Fruit fly (Drosophila melanogaster) whole organism, embryonic: ENCODE measurements around the gene CG43389.

Experiments used
- Blimp-1 ChIP-seq: fragments of 200-800 bp; sonication (Bioruptor generic); optimal IDR thresholded peaks from 3 replicates; lab custom pipeline; 2018; ENCODE audit warnings: missing biosample characterization, missing genetic modification characterization, mild to moderate bottlenecking, moderate library complexity, missing genetic modification reagents
- CG10654 ChIP-seq: fragments of 200-800 bp; sonication (Bioruptor generic); optimal IDR thresholded peaks from 2 replicates; lab custom pipeline; 2016; ENCODE audit warnings: missing biosample characterization, missing genetic modification characterization
- CG11093 ChIP-seq: fragments of 200-800 bp; sonication (Bioruptor generic); IDR thresholded peaks from 3 replicates; pipeline ENCODE4 v1.3.6; 2022; ENCODE audit warnings: missing biosample characterization, missing genetic modification characterization
- CG11398 ChIP-seq: fragments of 200-800 bp; sonication (Bioruptor generic); optimal IDR thresholded peaks from 2 replicates; lab custom pipeline; 2016; ENCODE audit warnings: missing biosample characterization, missing genetic modification characterization
- CG11723 ChIP-seq: fragments of 200-800 bp; sonication (Bioruptor generic); optimal IDR thresholded peaks from 2 replicates; lab custom pipeline; 2017; ENCODE audit warnings: missing biosample characterization, mild to moderate bottlenecking, missing genetic modification characterization
- CG14965 ChIP-seq: fragments of 200-800 bp; sonication (Bioruptor generic); optimal IDR thresholded peaks from 2 replicates; lab custom pipeline; 2016; ENCODE audit warnings: missing biosample characterization, missing genetic modification characterization, borderline replicate concordance
- CG16779 ChIP-seq: fragments of 200-800 bp; sonication (Bioruptor generic); IDR thresholded peaks from 2 replicates; pipeline ENCODE4 v1.3.6; 2022; ENCODE audit warnings: missing biosample characterization, missing genetic modification characterization
- CG18011 ChIP-seq: fragments of 200-800 bp; sonication (Bioruptor generic); optimal IDR thresholded peaks from 2 replicates; lab custom pipeline; 2017; ENCODE audit warnings: missing biosample characterization, missing genetic modification characterization, mild to moderate bottlenecking, moderate library complexity, missing genotype
- CG18262 ChIP-seq: fragments of 200-800 bp; optimal IDR thresholded peaks from 3 replicates; lab custom pipeline; 2019; ENCODE audit warnings: missing biosample characterization, mild to moderate bottlenecking, missing genetic modification characterization, moderate library complexity
- CG2116 ChIP-seq: fragments of 200-800 bp; sonication (Bioruptor generic); optimal IDR thresholded peaks from 3 replicates; lab custom pipeline; 2018; ENCODE audit warnings: missing biosample characterization, mild to moderate bottlenecking, missing genetic modification characterization
- CG2199 ChIP-seq: fragments of 200-800 bp; sonication (Bioruptor generic); IDR thresholded peaks from 3 replicates; pipeline ENCODE4 v1.3.6; 2022; ENCODE audit warnings: missing biosample characterization, missing genetic modification characterization
- CG32767 ChIP-seq: fragments of 200-800 bp; sonication (Bioruptor generic); IDR thresholded peaks from 2 replicates; pipeline ENCODE4 v1.3.6; 2022; ENCODE audit warnings: missing biosample characterization, missing genetic modification characterization
- CG3726 ChIP-seq: fragments of 200-800 bp; sonication (Bioruptor generic); IDR thresholded peaks from 3 replicates; pipeline ENCODE4, ENCODE4 v1.3.6; 2022; ENCODE audit warnings: missing biosample characterization, missing genetic modification characterization
- CG4328 ChIP-seq: fragments of 200-800 bp; sonication (Bioruptor generic); optimal IDR thresholded peaks from 3 replicates; lab custom pipeline; 2017; ENCODE audit warnings: missing biosample characterization, missing genetic modification reagents, missing genetic modification characterization
- CG5245 ChIP-seq: fragments of 200-800 bp; sonication (Bioruptor generic); optimal IDR thresholded peaks from 3 replicates; lab custom pipeline; 2016; ENCODE audit warnings: missing biosample characterization, missing genetic modification characterization
- CG6654 ChIP-seq: fragments of 200-800 bp; sonication (Bioruptor generic); optimal IDR thresholded peaks from 2 replicates; lab custom pipeline; 2017; ENCODE audit warnings: missing biosample characterization, mild to moderate bottlenecking, missing genetic modification characterization
- CG6854 ChIP-seq: fragments of 200-800 bp; sonication (Bioruptor generic); optimal IDR thresholded peaks from 3 replicates; lab custom pipeline; 2017; ENCODE audit warnings: missing biosample characterization, mild to moderate bottlenecking, missing genetic modification characterization
- CG7786 ChIP-seq: fragments of 200-800 bp; sonication (Bioruptor generic); optimal IDR thresholded peaks from 2 replicates; lab custom pipeline; 2016; ENCODE audit warnings: missing biosample characterization, missing genetic modification characterization
- CG7928 ChIP-seq: fragments of 200-800 bp; sonication (Bioruptor generic); optimal IDR thresholded peaks from 2 replicates; lab custom pipeline; 2017; ENCODE audit warnings: missing biosample characterization, mild to moderate bottlenecking, missing genetic modification characterization
- Chrac-16 ChIP-seq: fragments of 200-800 bp; sonication (Bioruptor generic); optimal IDR thresholded peaks from 3 replicates; lab custom pipeline; 2016; ENCODE audit warnings: missing biosample characterization, missing genetic modification characterization
- Dp ChIP-seq: fragments of 200-800 bp; sonication (Bioruptor generic); optimal IDR thresholded peaks from 2 replicates; lab custom pipeline; 2018; ENCODE audit warnings: missing biosample characterization, mild to moderate bottlenecking, missing genetic modification characterization, moderate library complexity
- HLH54F ChIP-seq: fragments of 200-800 bp; sonication (Bioruptor generic); optimal IDR thresholded peaks from 3 replicates; lab custom pipeline; 2016; ENCODE audit warnings: missing biosample characterization, missing genetic modification characterization
- Hmx ChIP-seq: fragments of 200-800 bp; sonication (Bioruptor generic); optimal IDR thresholded peaks from 2 replicates; lab custom pipeline; 2016; ENCODE audit warnings: missing biosample characterization, missing genetic modification characterization
- Hr3 ChIP-seq: fragments of 200-800 bp; sonication (Bioruptor generic); optimal IDR thresholded peaks from 3 replicates; lab custom pipeline; 2016; ENCODE audit warnings: missing biosample characterization, missing genetic modification characterization
- Lim3 ChIP-seq: fragments of 200-800 bp; sonication (Bioruptor generic); IDR thresholded peaks from 2 replicates; pipeline ENCODE4 v1.3.6; 2022; ENCODE audit warnings: missing biosample characterization, missing genetic modification characterization
- Sry-δ ChIP-seq: fragments of 200-800 bp; sonication (Bioruptor generic); optimal IDR thresholded peaks from 2 replicates; lab custom pipeline; 2016; ENCODE audit warnings: missing biosample characterization, missing genetic modification characterization
- Vsx1 ChIP-seq: fragments of 200-800 bp; sonication (Bioruptor generic); optimal IDR thresholded peaks from 2 replicates; lab custom pipeline; 2017; ENCODE audit warnings: missing biosample characterization, mild to moderate bottlenecking, missing genetic modification characterization, missing genetic modification reagents
- Xrp1 ChIP-seq: fragments of 200-800 bp; sonication (Bioruptor generic); IDR thresholded peaks from 2 replicates; pipeline ENCODE4 v1.3.6; 2022; ENCODE audit warnings: missing biosample characterization, missing genetic modification characterization
- ab ChIP-seq: fragments of 200-800 bp; sonication (Bioruptor generic); optimal IDR thresholded peaks from 2 replicates; lab custom pipeline; 2016; ENCODE audit warnings: missing biosample characterization, missing genetic modification characterization
- ase ChIP-seq: fragments of 200-800 bp; sonication (Bioruptor generic); IDR thresholded peaks from 3 replicates; pipeline ENCODE4 v1.3.6; 2022; ENCODE audit warnings: missing biosample characterization, missing genetic modification characterization
- az2 ChIP-seq: fragments of 200-800 bp; sonication (Bioruptor generic); optimal IDR thresholded peaks from 3 replicates; lab custom pipeline; 2016; ENCODE audit warnings: missing biosample characterization, missing genetic modification characterization
- bsh ChIP-seq, 2 experiments: fragments of 200-800 bp; sonication (Bioruptor generic); optimal IDR thresholded peaks; 2 replicates each; lab custom pipeline; 2017 to 2018; ENCODE audit warnings: mild to moderate bottlenecking in 2 of 2, missing biosample characterization in 2 of 2, missing genetic modification characterization in 2 of 2, moderate library complexity in 1 of 2
- btn ChIP-seq: fragments of 200-800 bp; sonication (Bioruptor generic); optimal IDR thresholded peaks from 2 replicates; lab custom pipeline; 2016; ENCODE audit warnings: missing biosample characterization, missing genetic modification characterization
- croc ChIP-seq: fragments of 200-800 bp; sonication (Bioruptor generic); conservative IDR thresholded peaks from 3 replicates; pipeline ENCODE4 v1.3.6; 2022; ENCODE audit warnings: missing biosample characterization, missing genetic modification characterization
- cwo ChIP-seq: fragments of 200-800 bp; sonication (Bioruptor generic); optimal IDR thresholded peaks from 3 replicates; lab custom pipeline; 2017; ENCODE audit warnings: missing biosample characterization, missing genetic modification characterization, mild to moderate bottlenecking, moderate library complexity, missing genetic modification reagents
- dan ChIP-seq: fragments of 200-800 bp; sonication (Bioruptor generic); IDR thresholded peaks from 2 replicates; pipeline ENCODE4 v1.3.6; 2022; ENCODE audit warnings: missing biosample characterization, missing genetic modification characterization
- disco-r ChIP-seq: fragments of 200-800 bp; sonication (Bioruptor generic); optimal IDR thresholded peaks from 2 replicates; lab custom pipeline; 2016; ENCODE audit warnings: missing biosample characterization, missing genetic modification characterization
- eyg ChIP-seq: fragments of 200-800 bp; sonication (Bioruptor generic); optimal IDR thresholded peaks from 3 replicates; lab custom pipeline; 2016; ENCODE audit warnings: missing biosample characterization, missing genetic modification characterization
- fd102C ChIP-seq: fragments of 200-800 bp; sonication (Bioruptor generic); optimal IDR thresholded peaks from 2 replicates; lab custom pipeline; 2018; ENCODE audit warnings: missing biosample characterization, mild to moderate bottlenecking, missing genetic modification characterization, moderate library complexity
- gcm2 ChIP-seq: fragments of 200-800 bp; sonication (Bioruptor generic); optimal IDR thresholded peaks from 2 replicates; lab custom pipeline; 2016; ENCODE audit warnings: missing biosample characterization, missing genetic modification characterization
- nerfin-1 ChIP-seq: fragments of 200-800 bp; sonication (Bioruptor generic); optimal IDR thresholded peaks from 3 replicates; lab custom pipeline; 2019; ENCODE audit warnings: missing biosample characterization, mild to moderate bottlenecking, missing genetic modification characterization, moderate library complexity
- odd ChIP-seq: fragments of 200-800 bp; sonication (Bioruptor generic); optimal IDR thresholded peaks from 2 replicates; lab custom pipeline; 2017; ENCODE audit warnings: missing biosample characterization, mild to moderate bottlenecking, missing genetic modification characterization
- salm ChIP-seq: fragments of 200-800 bp; sonication (Bioruptor generic); optimal IDR thresholded peaks from 2 replicates; lab custom pipeline; 2018; ENCODE audit warnings: missing biosample characterization, mild to moderate bottlenecking, missing genetic modification characterization
- shn ChIP-seq: fragments of 200-800 bp; sonication (Bioruptor generic); optimal IDR thresholded peaks from 3 replicates; lab custom pipeline; 2016; ENCODE audit warnings: missing biosample characterization, missing genetic modification characterization
- sob ChIP-seq: fragments of 200-800 bp; sonication (Bioruptor generic); IDR thresholded peaks from 2 replicates; pipeline ENCODE4 v1.3.6; 2022; ENCODE audit warnings: missing biosample characterization, missing genetic modification characterization
- unpg ChIP-seq: fragments of 200-800 bp; sonication (Bioruptor generic); optimal IDR thresholded peaks from 3 replicates; lab custom pipeline; 2018; ENCODE audit warnings: missing biosample characterization, mild to moderate bottlenecking, missing genetic modification characterization, moderate library complexity
- wek ChIP-seq: fragments of 200-800 bp; sonication (Bioruptor generic); optimal IDR thresholded peaks from 3 replicates; lab custom pipeline; 2018; ENCODE audit warnings: missing biosample characterization, mild to moderate bottlenecking, missing genetic modification characterization, moderate library complexity
- zen2 ChIP-seq: fragments of 200-800 bp; sonication (Bioruptor generic); IDR thresholded peaks from 3 replicates; pipeline ENCODE4 v1.3.6; 2022; ENCODE audit warnings: missing biosample characterization, missing genetic modification characterization; ENCODE audit not compliant: partially characterized antibody

CG43389 gene

DNA sequence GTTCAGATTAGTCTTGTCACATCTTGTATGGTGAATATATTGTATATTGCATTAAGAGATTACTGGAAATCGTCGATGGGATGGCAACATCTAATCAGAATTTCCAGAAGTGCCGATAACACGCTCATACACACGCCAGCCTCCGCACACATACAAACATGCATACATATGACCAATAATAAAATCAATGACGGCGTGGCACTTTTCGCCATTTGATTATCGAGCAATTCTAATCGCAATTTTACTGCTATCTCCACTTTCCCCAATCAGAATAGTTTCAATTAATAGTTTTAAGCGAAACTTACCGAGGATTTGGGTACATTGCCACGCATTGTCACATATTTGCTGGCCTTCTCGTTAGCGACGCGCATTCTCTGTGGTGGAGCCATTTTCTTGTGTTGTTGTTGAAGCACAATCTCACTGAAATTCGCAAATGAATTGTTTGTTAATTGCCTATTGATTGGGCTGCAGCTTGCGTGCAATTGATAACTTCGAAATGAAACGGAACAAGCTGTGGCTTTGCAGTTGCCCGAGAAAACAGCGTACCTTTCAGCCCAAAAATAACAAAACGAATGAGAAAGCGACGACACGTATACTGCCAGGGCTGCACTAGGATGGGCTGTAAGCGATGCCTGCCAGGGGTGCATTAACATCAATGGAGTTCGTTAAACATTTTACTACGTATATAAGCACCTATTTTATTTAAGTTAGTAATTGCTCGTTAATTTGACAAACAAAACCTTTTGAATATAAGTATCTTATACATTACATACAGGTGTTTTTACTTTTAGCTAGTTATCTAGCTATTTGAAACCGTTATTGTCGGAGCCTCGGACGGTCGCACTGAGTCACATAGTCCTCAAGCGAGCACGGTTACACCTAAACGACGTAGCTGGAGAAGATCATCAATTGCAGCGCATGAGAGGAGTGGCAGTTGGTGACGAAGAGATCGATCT, 49.1 kb upstream of the CG43389 start, which contains the start of the genes CG32276 and gry (continued):
- TF ChIP-seq fd102C (peak; percentile 18), CG16779 (GFP tag; lab: Robert Waterston, UW) (no peak), Sry-δ (GFP tag; lab: Kevin White, UChicago) (peak; percentile 77), CG11723 (GFP tag; lab: Kevin White, UChicago) (peak; percentile 60), Lim3 (GFP tag; lab: Robert Waterston, UW) (no peak), CG10654 (GFP tag; lab: Kevin White, UChicago) (no peak), CG5245 (GFP tag; lab: Kevin White, UChicago) (peak; percentile 70), CG7928 (peak; percentile 99), disco-r (GFP tag; lab: Kevin White, UChicago) (peak; percentile 80), CG6654 (GFP tag; lab: Kevin White, UChicago) (no peak), Hr3 (GFP tag; lab: Kevin White, UChicago) (peak; percentile 70), zen2 (GFP tag; lab: Robert Waterston, UW) (no peak), CG6854 (GFP tag; lab: Kevin White, UChicago) (peak; percentile 29), HLH54F (GFP tag; lab: Kevin White, UChicago) (peak; percentile 85), Vsx1 (GFP tag; lab: Kevin White, UChicago) (no peak), ase (GFP tag; lab: Robert Waterston, UW) (peak; percentile 58; the same call in 1 of the 3 replicates), Blimp-1 (no peak), dan (GFP tag; lab: Robert Waterston, UW) (no peak), salm (tag; lab: Kevin White, UChicago) (peak; percentile 26), CG14965 (no peak), CG4328 (GFP tag; lab: Kevin White, UChicago) (peak; percentile 70), shn (GFP tag; lab: Kevin White, UChicago) (peak; percentile 65), CG2116 (GFP tag; lab: Kevin White, UChicago) (peak; percentile 93), Hmx (GFP tag; lab: Kevin White, UChicago) (no peak), CG32767 (GFP tag; lab: Robert Waterston, UW) (peak; percentile 64), Chrac-16 (peak; percentile 79), CG2199 (0 out of 3 replicates have a peak, but pooled peaks have one; percentile 32), cwo (GFP tag; lab: Kevin White, UChicago) (peak; percentile 61), ab (GFP tag; lab: Kevin White, UChicago) (peak; percentile 52), eyg (GFP tag; lab: Kevin White, UChicago) (peak; percentile 54), croc (GFP tag; lab: Robert Waterston, UW) (no peak), unpg (GFP tag; lab: Kevin White, UChicago) (peak; percentile 72), CG7786 (GFP tag; lab: Kevin White, UChicago) (peak; percentile 71), odd (GFP tag; lab: Kevin White, UChicago) (no peak), CG18262 (tag; lab: Kevin White, UChicago) (peak; percentile 75), Xrp1 (peak; percentile 72; the same call in 1 of the 2 replicates), sob (GFP tag; lab: Robert Waterston, UW) (peak; percentile 82), CG11093 (GFP tag; lab: Robert Waterston, UW) (peak; percentile 65; the same call in 2 of the 3 replicates), Dp (peak; percentile 22), wek (GFP tag; lab: Kevin White, UChicago) (peak; percentile 80), CG3726 (GFP tag; lab: Robert Waterston, UW) (0 out of 3 replicates have a peak, but pooled peaks have one; percentile 55), nerfin-1 (peak; percentile 53), btn (GFP tag; lab: Kevin White, UChicago) (peak; percentile 58), gcm2 (GFP tag; lab: Kevin White, UChicago) (peak; percentile 39), bsh (GFP tag; optimal IDR thresholded peaks at IDR 0.05; lab: Kevin White, UChicago) (peak in 1 of 2 experiments; percentile 66), CG18011 (GFP tag; lab: Kevin White, UChicago) (peak; percentile 49), az2 (GFP tag; lab: Kevin White, UChicago) (peak; percentile 79), CG11398 (GFP tag; lab: Kevin White, UChicago) (no peak)
